Worm (Caenorhabditis elegans): ENCODE data around the gene srz-99.

- TF ChIP-seq nhr-179 (tag; optimal IDR thresholded peaks at IDR 0.05) (no peak), mes-4 (tag; optimal IDR thresholded peaks at IDR 0.05) (no peak), egrh-3 (GFP tag; IDR thresholded peaks at IDR 0.05) (no peak), sea-2 (GFP tag; IDR thresholded peaks at IDR 0.05) (no peak), F22D6.2 (tag; optimal IDR thresholded peaks at IDR 0.05) (no peak), snpc-4 (GFP tag; optimal IDR thresholded peaks at IDR 0.05) (no peak), snpc-4 (tag; optimal IDR thresholded peaks at IDR 0.05) (no peak), F37B4.10 (GFP tag; IDR thresholded peaks at IDR 0.05) (no peak), die-1 (tag; optimal IDR thresholded peaks at IDR 0.05) (no peak), atf-7 (tag; optimal IDR thresholded peaks at IDR 0.05) (no peak), hlh-12 (tag; optimal IDR thresholded peaks at IDR 0.05) (no peak), unc-62 (GFP tag; optimal IDR thresholded peaks at IDR 0.05) (no peak), mcd-1 (GFP tag; IDR thresholded peaks at IDR 0.05) (no peak), tlf-1 (GFP tag; optimal IDR thresholded peaks at IDR 0.05) (no peak), nhr-90 (tag; optimal IDR thresholded peaks at IDR 0.05) (no peak)
Measured at ce11 chrV:16733681-16734080, 3.6 kb downstream of the srz-99 start, which contains the start of gene T25E12.16.

All from whole organism, young adult.